Fruit fly (Drosophila melanogaster): ENCODE measurements around the gene CG31528.

DNA sequence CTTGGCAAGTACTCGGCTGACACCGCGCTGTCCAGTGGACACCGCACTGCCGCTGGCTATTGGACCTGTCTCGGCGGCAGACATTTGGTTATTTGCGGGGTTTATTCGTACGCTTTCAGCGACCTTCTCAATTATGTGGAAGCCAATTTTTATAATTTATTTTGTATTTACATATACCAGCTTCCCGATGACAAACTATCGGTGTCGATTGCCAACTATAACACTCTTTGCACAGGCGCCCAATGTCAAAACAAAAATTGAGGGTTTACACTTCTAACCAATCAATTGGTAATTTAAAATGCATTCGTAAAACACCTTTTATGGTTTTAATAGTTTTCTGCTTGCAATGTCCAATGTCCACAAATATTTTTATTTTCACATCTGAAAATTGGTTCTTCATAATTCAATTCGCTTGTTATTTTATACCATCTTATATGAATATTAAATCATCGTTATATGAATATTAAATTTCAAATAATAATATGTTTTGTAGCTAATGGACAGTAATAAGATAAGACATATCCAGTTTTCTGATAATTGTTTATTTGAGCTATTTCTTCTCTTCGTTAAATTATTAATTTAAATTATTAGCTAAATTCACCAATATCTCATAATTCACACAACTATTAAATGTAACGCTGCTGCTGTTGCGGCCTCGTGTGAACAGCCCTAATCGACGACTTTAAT lies 16.3 kb upstream of the CG31528 start:
- TF ChIP-seq Myc (optimal IDR thresholded peaks at IDR 0.05) (no peak), h (optimal IDR thresholded peaks at IDR 0.05) (no peak), psq (optimal IDR thresholded peaks at IDR 0.05) (no peak), insv (optimal IDR thresholded peaks at IDR 0.05) (no peak), ttk (optimal IDR thresholded peaks at IDR 0.05) (no peak), Sin3A (optimal IDR thresholded peaks at IDR 0.05) (no peak)

All from Kc167 (cell line).